Worm (Caenorhabditis elegans): Measurements from ENCODE around the gene vps-24.

DNA sequence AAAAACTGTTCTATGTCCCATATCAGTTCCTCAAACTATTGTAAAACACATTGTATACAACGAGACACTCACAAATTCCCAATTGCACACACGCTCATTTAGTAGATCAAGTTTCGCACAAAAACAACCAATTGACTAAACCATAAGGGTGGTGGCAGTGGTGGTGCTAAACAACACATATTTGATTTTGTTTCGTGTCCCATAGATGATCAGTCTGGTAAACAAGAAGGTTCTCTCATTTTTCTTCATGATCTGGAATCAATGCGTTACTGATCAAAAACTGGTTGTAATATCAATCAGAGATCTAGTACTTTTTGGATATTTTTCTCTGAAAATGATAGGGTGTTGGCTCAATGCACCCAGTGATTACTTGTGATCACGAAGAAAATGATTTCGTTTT, 24.8 kb downstream of the vps-24 start:
- TF ChIP-seq nhr-28 (tag; optimal IDR thresholded peaks at IDR 0.05) (no peak), dmd-9 (GFP tag; IDR thresholded peaks at IDR 0.05) (no peak), pha-4 (GFP tag; IDR thresholded peaks at IDR 0.05) (no peak), pha-4 (tag; optimal IDR thresholded peaks at IDR 0.05) (no peak), D1046.2 (GFP tag; IDR thresholded peaks at IDR 0.05) (no peak), zip-11 (GFP tag; IDR thresholded peaks at IDR 0.05) (no peak), nhr-237 (tag; optimal IDR thresholded peaks at IDR 0.05) (no peak), lin-1 (GFP tag; IDR thresholded peaks at IDR 0.05) (no peak), unc-62 (GFP tag; optimal IDR thresholded peaks at IDR 0.05 in 1 of 2) (peak in 1 of 2 experiments; percentile 77), unc-62 (tag; optimal IDR thresholded peaks at IDR 0.05) (no peak), lin-13 (GFP tag; optimal IDR thresholded peaks at IDR 0.05) (no peak), php-3 (GFP tag; IDR thresholded peaks at IDR 0.05) (no peak), F49E8.2 (tag; optimal IDR thresholded peaks at IDR 0.05; ENCODE audit: borderline replicate concordance) (no peak), nhr-77 (tag; optimal IDR thresholded peaks at IDR 0.05) (no peak)
